4 worm cellular contexts compared by ENCODE assay signal in the genomic region with DNA sequence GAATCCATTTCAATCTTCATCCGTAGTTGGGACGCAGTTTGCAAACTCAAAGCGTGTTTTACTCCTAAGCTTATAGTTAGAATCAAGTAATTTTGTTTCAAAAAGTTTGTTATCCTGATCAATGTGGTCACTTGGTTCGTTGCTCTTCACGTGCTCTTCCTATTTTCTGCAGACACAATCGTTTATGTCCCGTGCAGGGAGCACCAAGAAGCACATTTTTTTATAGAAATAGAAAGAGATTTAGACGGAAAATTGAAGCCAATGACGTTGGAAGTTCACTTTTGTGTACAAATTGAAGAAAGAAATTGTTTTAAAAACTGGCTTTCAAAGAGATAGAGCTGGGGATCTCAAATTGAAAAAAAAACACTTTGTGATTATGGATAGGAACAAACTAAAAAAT.
TF ChIP-seq lines count a peak whose summit lies in the region.

No protein-coding gene starts in this region.

TF ChIP-seq in whole organism, L1 larva, 84 proteins besides CTCF, POLR2A, EP300 and RAD21 (continues in another document):
- TF ChIP-seq fkh-8 (tag; optimal IDR thresholded peaks at IDR 0.05; lab: Kevin White, UChicago) (peak; percentile 4), zip-4 (GFP tag; optimal IDR thresholded peaks at IDR 0.05; lab: Kevin White, UChicago) (no peak), efl-1 (optimal IDR thresholded peaks at IDR 0.05; lab: Kevin White, UChicago) (no peak), efl-1 (GFP tag; optimal IDR thresholded peaks at IDR 0.05 in 1 of 2; lab: Kevin White, UChicago) (no peak), hpl-2 (GFP tag; optimal IDR thresholded peaks at IDR 0.05; lab: Kevin White, UChicago) (no peak), mab-9 (GFP tag; IDR thresholded peaks at IDR 0.05; lab: Robert Waterston, UW) (no peak), lin-13 (GFP tag; optimal IDR thresholded peaks at IDR 0.05; lab: Kevin White, UChicago) (no peak), nhr-84 (tag; optimal IDR thresholded peaks at IDR 0.05; lab: Kevin White, UChicago) (no peak), swsn-7 (tag; optimal IDR thresholded peaks at IDR 0.05; lab: Kevin White, UChicago) (no peak), snu-23 (GFP tag; optimal IDR thresholded peaks at IDR 0.05; lab: Kevin White, UChicago) (no peak), nhr-28 (tag; optimal IDR thresholded peaks at IDR 0.05; lab: Kevin White, UChicago) (no peak), elt-3 (tag; optimal IDR thresholded peaks at IDR 0.05; lab: Kevin White, UChicago) (no peak), nhr-71 (tag; optimal IDR thresholded peaks at IDR 0.05; lab: Kevin White, UChicago) (peak; percentile 55), egl-27 (tag; optimal IDR thresholded peaks at IDR 0.05; lab: Kevin White, UChicago) (no peak), lin-14 (GFP tag; optimal IDR thresholded peaks at IDR 0.05; lab: Kevin White, UChicago) (peak; percentile 59), rnt-1 (tag; optimal IDR thresholded peaks at IDR 0.05; lab: Kevin White, UChicago) (peak; percentile 29), ceh-90 (tag; optimal IDR thresholded peaks at IDR 0.05; lab: Kevin White, UChicago) (no peak), fkh-4 (tag; optimal IDR thresholded peaks at IDR 0.05; lab: Kevin White, UChicago; ENCODE audit: borderline replicate concordance) (no peak), jun-1 (tag; optimal IDR thresholded peaks at IDR 0.05; lab: Kevin White, UChicago) (no peak), fos-1 (tag; optimal IDR thresholded peaks at IDR 0.05; lab: Kevin White, UChicago) (no peak), lin-35 (GFP tag; optimal IDR thresholded peaks at IDR 0.05; lab: Kevin White, UChicago) (no peak), ces-1 (GFP tag; optimal IDR thresholded peaks at IDR 0.05; lab: Kevin White, UChicago) (no peak)

TF ChIP-seq in whole organism, L2 larva, 48 proteins besides CTCF, POLR2A, EP300 and RAD21 (continues in another document):
- TF ChIP-seq sma-9 (GFP tag; optimal IDR thresholded peaks at IDR 0.05; lab: Kevin White, UChicago) (no peak), sma-9 (tag; optimal IDR thresholded peaks at IDR 0.05; lab: Kevin White, UChicago) (no peak), nhr-77 (tag; optimal IDR thresholded peaks at IDR 0.05; lab: Kevin White, UChicago) (no peak), ztf-4 (tag; optimal IDR thresholded peaks at IDR 0.05; lab: Kevin White, UChicago) (no peak), lin-13 (GFP tag; optimal IDR thresholded peaks at IDR 0.05; lab: Kevin White, UChicago) (no peak), F13H6.1 (tag; optimal IDR thresholded peaks at IDR 0.05; lab: Kevin White, UChicago) (peak; percentile 2), ZK546.5 (tag; optimal IDR thresholded peaks at IDR 0.05; lab: Kevin White, UChicago) (no peak), sma-3 (GFP tag; optimal IDR thresholded peaks at IDR 0.05; lab: Kevin White, UChicago) (no peak), blmp-1 (tag; optimal IDR thresholded peaks at IDR 0.05; lab: Kevin White, UChicago; ENCODE audit: insufficient read depth) (no peak), nhr-10 (tag; optimal IDR thresholded peaks at IDR 0.05; lab: Kevin White, UChicago) (no peak), elt-3 (tag; optimal IDR thresholded peaks at IDR 0.05; lab: Kevin White, UChicago) (no peak), nhr-129 (tag; optimal IDR thresholded peaks at IDR 0.05; lab: Kevin White, UChicago) (peak; percentile 3), nhr-11 (tag; optimal IDR thresholded peaks at IDR 0.05; lab: Kevin White, UChicago) (no peak), ztf-1 (GFP tag; conservative IDR thresholded peaks at IDR 0.05; lab: Robert Waterston, UW) (no peak), crh-2 (tag; optimal IDR thresholded peaks at IDR 0.05; lab: Kevin White, UChicago) (peak; percentile 19), ama-1 (optimal IDR thresholded peaks at IDR 0.05; lab: Kevin White, UChicago) (no peak), alr-1 (tag; optimal IDR thresholded peaks at IDR 0.05; lab: Kevin White, UChicago) (no peak), gmeb-1 (tag; optimal IDR thresholded peaks at IDR 0.05; lab: Kevin White, UChicago) (no peak), nhr-23 (tag; optimal IDR thresholded peaks at IDR 0.05; lab: Kevin White, UChicago) (no peak), C34F6.9 (tag; optimal IDR thresholded peaks at IDR 0.05; lab: Kevin White, UChicago) (no peak), snpc-4 (tag; optimal IDR thresholded peaks at IDR 0.05; lab: Kevin White, UChicago) (no peak), nhr-25 (tag; optimal IDR thresholded peaks at IDR 0.05; lab: Kevin White, UChicago) (no peak), mbf-1 (tag; optimal IDR thresholded peaks at IDR 0.05; lab: Kevin White, UChicago) (no peak), R02D3.7 (tag; optimal IDR thresholded peaks at IDR 0.05; lab: Kevin White, UChicago) (no peak)

TF ChIP-seq in whole organism, L3 larva, 47 proteins besides CTCF, POLR2A, EP300 and RAD21:
- TF ChIP-seq pha-4 (tag; optimal IDR thresholded peaks at IDR 0.05; lab: Kevin White, UChicago) = peak; percentile 22
- peak; percentile 20 for TF ChIP-seq nfya-1 (tag; optimal IDR thresholded peaks at IDR 0.05; lab: Kevin White, UChicago; ENCODE audit: insufficient read depth)
- no peak for TF ChIP-seq lin-39 (tag; optimal IDR thresholded peaks at IDR 0.05; lab: Kevin White, UChicago)
- TF ChIP-seq nhr-43 (tag; optimal IDR thresholded peaks at IDR 0.05; lab: Kevin White, UChicago; ENCODE audit: poor library complexity, severe bottlenecking) = no peak
- no peak for TF ChIP-seq ceh-28 (tag; optimal IDR thresholded peaks at IDR 0.05; lab: Kevin White, UChicago)

TF ChIP-seq in whole organism, L4 larva, 104 proteins besides CTCF, POLR2A, EP300 and RAD21:
- no peak for TF ChIP-seq hmg-1.1 (GFP tag; IDR thresholded peaks at IDR 0.05; lab: Robert Waterston, UW)
- no peak for TF ChIP-seq dmd-9 (GFP tag; IDR thresholded peaks at IDR 0.05; lab: Robert Waterston, UW)
- no peak for TF ChIP-seq nhr-25 (tag; optimal IDR thresholded peaks at IDR 0.05; lab: Kevin White, UChicago; ENCODE audit: borderline replicate concordance, insufficient read depth)
- TF ChIP-seq F26F4.8 (GFP tag; conservative IDR thresholded peaks at IDR 0.05; lab: Robert Waterston, UW) = no peak
- TF ChIP-seq unc-130 (GFP tag; optimal IDR thresholded peaks at IDR 0.05; lab: Kevin White, UChicago) = no peak
- TF ChIP-seq lin-29 (GFP tag; IDR thresholded peaks at IDR 0.05; lab: Robert Waterston, UW) = no peak
- TF ChIP-seq ztf-11 (tag; optimal IDR thresholded peaks at IDR 0.05; lab: Kevin White, UChicago) = no peak
- TF ChIP-seq mep-1 (tag; optimal IDR thresholded peaks at IDR 0.05; lab: Kevin White, UChicago) = no peak
- TF ChIP-seq ZK546.5 (tag; optimal IDR thresholded peaks at IDR 0.05; lab: Kevin White, UChicago) = no peak
- no peak for TF ChIP-seq nhr-41 (GFP tag; IDR thresholded peaks at IDR 0.05; lab: Robert Waterston, UW)
- TF ChIP-seq hlh-11 (tag; optimal IDR thresholded peaks at IDR 0.05; lab: Kevin White, UChicago) = peak; percentile 21
- TF ChIP-seq nhr-42 (GFP tag; IDR thresholded peaks at IDR 0.05; lab: Robert Waterston, UW) = no peak
- peak; percentile 19 for TF ChIP-seq T20F7.1 (GFP tag; optimal IDR thresholded peaks at IDR 0.05; lab: Kevin White, UChicago)
- no peak for TF ChIP-seq zag-1 (tag; optimal IDR thresholded peaks at IDR 0.05; lab: Kevin White, UChicago)
- no peak for TF ChIP-seq fkh-10 (GFP tag; optimal IDR thresholded peaks at IDR 0.05; lab: Kevin White, UChicago)
- TF ChIP-seq daf-8 (GFP tag; IDR thresholded peaks at IDR 0.05; lab: Robert Waterston, UW) = no peak
- peak; percentile 46 for TF ChIP-seq aha-1 (tag; lab: Kevin White, UChicago)
- TF ChIP-seq dve-1 (tag; optimal IDR thresholded peaks at IDR 0.05; lab: Kevin White, UChicago; ENCODE audit: insufficient read depth) = peak; percentile 19
- no peak for TF ChIP-seq php-3 (GFP tag; IDR thresholded peaks at IDR 0.05; lab: Robert Waterston, UW)
- TF ChIP-seq ceh-32 (tag; optimal IDR thresholded peaks at IDR 0.05; lab: Kevin White, UChicago; ENCODE audit: poor library complexity) = no peak
- TF ChIP-seq egl-27 (tag; optimal IDR thresholded peaks at IDR 0.05; lab: Kevin White, UChicago) = no peak
- TF ChIP-seq dmd-6 (GFP tag; IDR thresholded peaks at IDR 0.05; lab: Robert Waterston, UW) = no peak
- no peak for TF ChIP-seq mes-2 (tag; optimal IDR thresholded peaks at IDR 0.05; lab: Kevin White, UChicago; ENCODE audit: poor library complexity, severe bottlenecking)
- no peak for TF ChIP-seq duxl-1 (tag; optimal IDR thresholded peaks at IDR 0.05; lab: Kevin White, UChicago; ENCODE audit: poor library complexity)
- TF ChIP-seq F10B5.3 (tag; optimal IDR thresholded peaks at IDR 0.05; lab: Kevin White, UChicago) = no peak
- TF ChIP-seq hlh-30 (tag; optimal IDR thresholded peaks at IDR 0.05; lab: Kevin White, UChicago; ENCODE audit: insufficient read depth) = peak; percentile 67
- TF ChIP-seq set-16 (GFP tag; IDR thresholded peaks at IDR 0.05; lab: Robert Waterston, UW) = no peak
